Worm (Caenorhabditis elegans) whole organism, young adult: ENCODE data around the gene pals-22.

ENCODE experiments used
- F39B2.1 ChIP-seq: fragments of 200-800 bp; sonication (Bioruptor generic); IDR thresholded peaks from 2 replicates; pipeline ENCODE4 v1.3.6; 2022; ENCODE audit warnings: missing genetic modification reagents, missing genetic modification characterization, missing compliant biosample characterization
- F49E8.2 ChIP-seq: sonication (generic microtip); optimal IDR thresholded peaks from 3 replicates; lab custom pipeline; 2017; ENCODE audit warnings: missing genetic modification characterization, mild to moderate bottlenecking, missing compliant biosample characterization, antibody characterized with exemption, moderate library complexity; ENCODE audit not compliant: insufficient read depth
- T07F8.4 ChIP-seq: sonication (generic microtip); optimal IDR thresholded peaks from 2 replicates; lab custom pipeline; 2016; ENCODE audit warnings: mild to moderate bottlenecking, missing genetic modification characterization, moderate library complexity, missing compliant biosample characterization
- atf-7 ChIP-seq: sonication (generic microtip); optimal IDR thresholded peaks from 2 replicates; lab custom pipeline; 2017; ENCODE audit warnings: mild to moderate bottlenecking, missing genetic modification characterization, missing compliant biosample characterization
- dpl-1 ChIP-seq: fragments of 150-350 bp; optimal IDR thresholded peaks from 2 replicates; lab custom pipeline; 2014; ENCODE audit warnings: missing biosample characterization, missing genetic modification reagents, missing genetic modification characterization
- him-1 ChIP-seq: sonication (generic microtip); optimal IDR thresholded peaks from 2 replicates; lab custom pipeline; 2016; ENCODE audit warnings: missing genotype, missing genetic modification reagents, missing genetic modification characterization, missing compliant biosample characterization
- lir-1 ChIP-seq: fragments of 200-800 bp; sonication (Bioruptor generic); conservative IDR thresholded peaks from 2 replicates; pipeline ENCODE4 v1.3.6; 2022; ENCODE audit warnings: missing genetic modification reagents, missing genetic modification characterization, missing compliant biosample characterization
- madf-10 ChIP-seq: sonication (generic microtip); optimal IDR thresholded peaks from 2 replicates; lab custom pipeline; 2016; ENCODE audit warnings: mild to moderate bottlenecking, missing genetic modification characterization, missing compliant biosample characterization
- madf-6 ChIP-seq: fragments of 200-800 bp; sonication (Bioruptor generic); IDR thresholded peaks from 2 replicates; pipeline ENCODE4 v1.3.6; 2022; ENCODE audit warnings: missing genetic modification reagents, missing genetic modification characterization, missing compliant biosample characterization
- nhr-90 ChIP-seq: sonication (generic microtip); optimal IDR thresholded peaks from 2 replicates; lab custom pipeline; 2016; ENCODE audit warnings: missing genotype, mild to moderate bottlenecking, missing genetic modification characterization, missing compliant biosample characterization
- ztf-28 ChIP-seq: fragments of 200-800 bp; sonication (Bioruptor generic); IDR thresholded peaks from 2 replicates; pipeline ENCODE4 v1.3.6; 2022; ENCODE audit warnings: missing genetic modification reagents, missing genetic modification characterization, missing compliant biosample characterization

ce11 chrIII:147570-148076 lies 15.4 kb downstream of the pals-22 start, which contains the start of gene sqst-5:
- no peak for TF ChIP-seq T07F8.4 (tag; lab: Kevin White, UChicago)
- no peak for TF ChIP-seq nhr-90 (tag; lab: Kevin White, UChicago)
- no peak for TF ChIP-seq dpl-1 (GFP tag; lab: Kevin White, UChicago)
- no peak for TF ChIP-seq atf-7 (tag; lab: Kevin White, UChicago)
- no peak for TF ChIP-seq F39B2.1 (GFP tag; lab: Robert Waterston, UW)
- TF ChIP-seq madf-10 = no peak
- no peak for TF ChIP-seq lir-1 (GFP tag; lab: Robert Waterston, UW)
- no peak for TF ChIP-seq ztf-28 (GFP tag; lab: Robert Waterston, UW)
- no peak for TF ChIP-seq madf-6
- no peak for TF ChIP-seq F49E8.2 (tag; lab: Kevin White, UChicago)
- TF ChIP-seq him-1 = no peak
